Fruit fly (Drosophila melanogaster) whole organism, prepupa: ENCODE results near the gene CG8507.

Experiments used
- Blimp-1 ChIP-seq: fragments of 200-800 bp; sonication (Bioruptor generic); optimal IDR thresholded peaks from 3 replicates; lab custom pipeline; 2017; ENCODE audit warnings: missing biosample characterization, missing genetic modification characterization, mild to moderate bottlenecking, moderate library complexity, missing genetic modification reagents
- CG11294 ChIP-seq: fragments of 200-800 bp; sonication (Bioruptor generic); IDR thresholded peaks from 2 replicates; pipeline ENCODE4 v1.3.6; 2022; ENCODE audit warnings: missing biosample characterization, missing genetic modification characterization
- CG11762 ChIP-seq: fragments of 200-800 bp; sonication (Bioruptor generic); optimal IDR thresholded peaks from 3 replicates; lab custom pipeline; 2016; ENCODE audit warnings: missing biosample characterization, missing genetic modification characterization; ENCODE audit not compliant: insufficient read depth
- CG1621 ChIP-seq: fragments of 200-800 bp; sonication (Bioruptor generic); optimal IDR thresholded peaks from 3 replicates; lab custom pipeline; 2018; ENCODE audit warnings: missing biosample characterization, mild to moderate bottlenecking, missing genetic modification characterization
- CG16779 ChIP-seq: fragments of 200-800 bp; sonication (Bioruptor generic); optimal IDR thresholded peaks from 3 replicates; lab custom pipeline; 2017; ENCODE audit warnings: missing biosample characterization, mild to moderate bottlenecking, missing genetic modification characterization
- CG3032 ChIP-seq: fragments of 200-800 bp; optimal IDR thresholded peaks from 2 replicates; lab custom pipeline; 2019; ENCODE audit warnings: missing biosample characterization, mild to moderate bottlenecking, missing genetic modification characterization, moderate library complexity
- CG32006 ChIP-seq: fragments of 200-800 bp; sonication (Bioruptor generic); optimal IDR thresholded peaks from 3 replicates; lab custom pipeline; 2017; ENCODE audit warnings: missing biosample characterization, mild to moderate bottlenecking, missing genetic modification characterization
- CG34406 ChIP-seq: fragments of 200-800 bp; sonication (Bioruptor generic); optimal IDR thresholded peaks from 3 replicates; lab custom pipeline; 2016; ENCODE audit warnings: missing biosample characterization, missing genetic modification characterization
- CG3919 ChIP-seq: fragments of 200-800 bp; sonication (Bioruptor generic); optimal IDR thresholded peaks from 3 replicates; lab custom pipeline; 2016; ENCODE audit warnings: missing biosample characterization, missing genetic modification characterization
- CG6276 ChIP-seq: fragments of 200-800 bp; sonication (Bioruptor generic); optimal IDR thresholded peaks from 2 replicates; lab custom pipeline; 2017; ENCODE audit warnings: missing biosample characterization, mild to moderate bottlenecking, missing genetic modification characterization
- CG6792 ChIP-seq: fragments of 200-800 bp; sonication (Bioruptor generic); optimal IDR thresholded peaks from 3 replicates; lab custom pipeline; 2016; ENCODE audit warnings: missing biosample characterization, missing genetic modification characterization
- CG6854 ChIP-seq: fragments of 200-800 bp; sonication (Bioruptor generic); optimal IDR thresholded peaks from 2 replicates; lab custom pipeline; 2017; ENCODE audit warnings: missing biosample characterization, mild to moderate bottlenecking, missing genetic modification characterization
- CG8119 ChIP-seq: fragments of 200-800 bp; sonication (Bioruptor generic); IDR thresholded peaks from 3 replicates; pipeline ENCODE4 v1.3.6; 2022; ENCODE audit warnings: missing biosample characterization, missing genetic modification characterization
- CG8319 ChIP-seq: fragments of 200-800 bp; sonication (Bioruptor generic); optimal IDR thresholded peaks from 3 replicates; lab custom pipeline; 2016; ENCODE audit warnings: missing biosample characterization, missing genetic modification characterization
- CG8632 ChIP-seq: fragments of 200-800 bp; sonication (Bioruptor generic); optimal IDR thresholded peaks from 3 replicates; lab custom pipeline; 2016; ENCODE audit warnings: missing biosample characterization, missing genetic modification characterization
- Eip75B ChIP-seq: fragments of 200-800 bp; sonication (Bioruptor generic); optimal IDR thresholded peaks from 3 replicates; lab custom pipeline; 2016; ENCODE audit warnings: missing biosample characterization, missing genetic modification characterization
- Eip78C ChIP-seq: fragments of 200-800 bp; sonication (Bioruptor generic); peaks from one replicate; lab custom pipeline; 2016; ENCODE audit warnings: missing biosample characterization, missing genetic modification characterization
- Ets21C ChIP-seq: fragments of 200-800 bp; sonication (Bioruptor generic); optimal IDR thresholded peaks from 3 replicates; lab custom pipeline; 2016; ENCODE audit warnings: missing biosample characterization, missing genetic modification characterization
- Gug ChIP-seq: fragments of 200-800 bp; sonication (Bioruptor generic); IDR thresholded peaks from 2 replicates; pipeline ENCODE4 v1.3.6; 2022; ENCODE audit warnings: missing biosample characterization, missing genetic modification characterization
- Met ChIP-seq: fragments of 200-800 bp; sonication (Bioruptor generic); optimal IDR thresholded peaks from 3 replicates; lab custom pipeline; 2016; ENCODE audit warnings: missing biosample characterization, missing genetic modification characterization
- OdsH ChIP-seq: fragments of 200-800 bp; sonication (Bioruptor generic); optimal IDR thresholded peaks from 3 replicates; lab custom pipeline; 2016; ENCODE audit warnings: missing biosample characterization, missing genetic modification characterization
- Smox ChIP-seq: fragments of 200-800 bp; sonication (Bioruptor generic); optimal IDR thresholded peaks from 3 replicates; lab custom pipeline; 2016; ENCODE audit warnings: missing biosample characterization, missing genetic modification characterization
- Sox102F ChIP-seq: fragments of 200-800 bp; sonication (Bioruptor generic); optimal IDR thresholded peaks from 2 replicates; lab custom pipeline; 2016; ENCODE audit warnings: missing biosample characterization, mild to moderate bottlenecking, missing genetic modification characterization
- Sox14 ChIP-seq: fragments of 200-800 bp; sonication (Bioruptor generic); optimal IDR thresholded peaks from 3 replicates; lab custom pipeline; 2016; ENCODE audit warnings: missing biosample characterization, missing genetic modification characterization
- Sox15 ChIP-seq: fragments of 200-800 bp; sonication (Bioruptor generic); optimal IDR thresholded peaks from 3 replicates; lab custom pipeline; 2016; ENCODE audit warnings: missing biosample characterization, missing genetic modification characterization
- achi ChIP-seq: fragments of 200-800 bp; sonication (Bioruptor generic); optimal IDR thresholded peaks from 3 replicates; lab custom pipeline; 2016; ENCODE audit warnings: missing biosample characterization, missing genetic modification characterization
- acj6 ChIP-seq: fragments of 200-800 bp; sonication (Bioruptor generic); optimal IDR thresholded peaks from 3 replicates; lab custom pipeline; 2016; ENCODE audit warnings: missing biosample characterization, missing genetic modification characterization
- dac ChIP-seq: fragments of 200-800 bp; sonication (Bioruptor generic); optimal IDR thresholded peaks from 2 replicates; lab custom pipeline; 2017; ENCODE audit warnings: missing biosample characterization, mild to moderate bottlenecking, missing genetic modification characterization
- dsx ChIP-seq: fragments of 200-800 bp; optimal IDR thresholded peaks from 3 replicates; lab custom pipeline; 2019; ENCODE audit warnings: missing biosample characterization, mild to moderate bottlenecking, missing genetic modification characterization, moderate library complexity; ENCODE audit not compliant: poor library complexity, severe bottlenecking
- eg ChIP-seq: fragments of 200-800 bp; sonication (Bioruptor generic); IDR thresholded peaks from 3 replicates; pipeline ENCODE4 v1.3.6; 2022; ENCODE audit warnings: missing biosample characterization, missing genetic modification characterization
- esn ChIP-seq: fragments of 200-800 bp; sonication (Bioruptor generic); optimal IDR thresholded peaks from 2 replicates; lab custom pipeline; 2016; ENCODE audit warnings: missing biosample characterization, mild to moderate bottlenecking, missing genetic modification characterization, moderate library complexity
- fd59A ChIP-seq: fragments of 200-800 bp; sonication (Bioruptor generic); optimal IDR thresholded peaks from 2 replicates; lab custom pipeline; 2017; ENCODE audit warnings: missing biosample characterization, mild to moderate bottlenecking, missing genetic modification characterization, missing genetic modification reagents
- fkh ChIP-seq: fragments of 200-800 bp; sonication (Bioruptor generic); optimal IDR thresholded peaks from 3 replicates; lab custom pipeline; 2017; ENCODE audit warnings: missing biosample characterization, mild to moderate bottlenecking, missing genetic modification characterization, moderate library complexity
- ss ChIP-seq, 2 experiments: fragments of 200-800 bp; sonication (Bioruptor generic); optimal IDR thresholded peaks; 2 replicates in 1 of 2; 3 replicates in 1 of 2; lab custom pipeline; 2017 to 2018; ENCODE audit warnings: mild to moderate bottlenecking in 2 of 2, missing biosample characterization in 2 of 2, missing genetic modification characterization in 2 of 2, moderate library complexity in 1 of 2
- svp ChIP-seq: fragments of 200-800 bp; sonication (Bioruptor generic); peaks from one replicate; lab custom pipeline; 2016; ENCODE audit warnings: missing biosample characterization, missing genetic modification characterization

Gene CG8507

dm6 chr3R:9791177-9791806, at the start of gene CG8507, which contains the start of gene CG12945 (continued):
- TF ChIP-seq CG3919 (GFP tag; lab: Kevin White, UChicago) (no peak), fd59A (no peak), svp (GFP tag; lab: Kevin White, UChicago) (no peak), Sox102F (GFP tag; lab: Kevin White, UChicago) (no peak), CG1621 (tag; lab: Kevin White, UChicago) (no peak), esn (GFP tag; lab: Kevin White, UChicago) (peak; percentile 71), CG6792 (GFP tag; lab: Kevin White, UChicago) (no peak), CG8319 (GFP tag; lab: Kevin White, UChicago) (no peak)

- TF ChIP-seq Blimp-1 (GFP tag; lab: Kevin White, UChicago): no peak
- no peak for TF ChIP-seq Sox15 (GFP tag; lab: Kevin White, UChicago)
- no peak for TF ChIP-seq CG8119 (GFP tag; lab: Robert Waterston, UW)
- no peak for TF ChIP-seq CG11294 (GFP tag; lab: Robert Waterston, UW)
- TF ChIP-seq CG11762: no peak
- no peak for TF ChIP-seq Smox (GFP tag; lab: Kevin White, UChicago)
- no peak for TF ChIP-seq CG8632 (GFP tag; lab: Kevin White, UChicago)
- no peak for TF ChIP-seq CG6854 (GFP tag; lab: Kevin White, UChicago)
- no peak for TF ChIP-seq dsx (GFP tag; lab: Kevin White, UChicago)
- no peak for TF ChIP-seq CG32006 (GFP tag; lab: Kevin White, UChicago)
- TF ChIP-seq CG3032 (tag; lab: Kevin White, UChicago): no peak
- TF ChIP-seq dac (GFP tag; lab: Kevin White, UChicago): no peak
- no peak for TF ChIP-seq svp (GFP tag; lab: Kevin White, UChicago)
- TF ChIP-seq eg (GFP tag; lab: Robert Waterston, UW): no peak
- no peak for TF ChIP-seq OdsH (GFP tag; lab: Kevin White, UChicago)
- no peak for TF ChIP-seq CG16779 (tag; lab: Kevin White, UChicago)
- no peak for TF ChIP-seq Eip75B
- no peak for TF ChIP-seq Ets21C (GFP tag; lab: Kevin White, UChicago)
- no peak for TF ChIP-seq acj6 (GFP tag; lab: Kevin White, UChicago)
Observed at dm6 chr3R:9743217-9743616, 48.1 kb upstream of the CG8507 start, which contains the start of gene CG31415. Gene CG31415 (plus strand): TSS chr3R:9743517.

- TF ChIP-seq CG6276 (no peak), Gug (GFP tag; lab: Robert Waterston, UW) (no peak)
Observed at dm6 chr3R:9743995-9744394, 47.3 kb upstream of the CG8507 start.

DNA sequence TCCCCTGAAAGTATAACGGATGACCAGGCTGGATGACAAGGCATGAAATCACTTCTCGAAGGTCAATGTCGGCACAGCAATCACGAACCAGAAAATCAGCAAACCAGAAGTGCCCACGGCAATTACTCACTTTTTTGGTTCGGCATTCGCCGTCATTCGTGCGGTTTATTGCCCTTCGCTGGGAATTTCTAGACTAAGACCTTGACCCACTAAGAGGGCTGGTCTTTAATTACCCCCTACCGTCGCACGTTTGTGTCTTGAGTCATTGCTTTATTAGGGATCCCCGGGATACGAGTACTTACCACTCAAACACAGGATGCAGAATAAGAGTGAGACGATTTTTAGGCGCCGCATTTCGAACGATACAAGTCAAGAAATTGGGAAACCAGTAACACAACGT, 45.8 kb upstream of the CG8507 start:
- TF ChIP-seq achi (no peak), Sox14 (GFP tag; lab: Kevin White, UChicago) (no peak), fkh (no peak), ss (GFP tag; optimal IDR thresholded peaks at IDR 0.05; lab: Kevin White, UChicago) (no peak), esn (GFP tag; lab: Kevin White, UChicago) (no peak), CG34406 (GFP tag; lab: Kevin White, UChicago) (no peak), CG1621 (tag; lab: Kevin White, UChicago) (no peak), Sox15 (GFP tag; lab: Kevin White, UChicago) (no peak), CG8119 (GFP tag; lab: Robert Waterston, UW) (no peak)

DNA sequence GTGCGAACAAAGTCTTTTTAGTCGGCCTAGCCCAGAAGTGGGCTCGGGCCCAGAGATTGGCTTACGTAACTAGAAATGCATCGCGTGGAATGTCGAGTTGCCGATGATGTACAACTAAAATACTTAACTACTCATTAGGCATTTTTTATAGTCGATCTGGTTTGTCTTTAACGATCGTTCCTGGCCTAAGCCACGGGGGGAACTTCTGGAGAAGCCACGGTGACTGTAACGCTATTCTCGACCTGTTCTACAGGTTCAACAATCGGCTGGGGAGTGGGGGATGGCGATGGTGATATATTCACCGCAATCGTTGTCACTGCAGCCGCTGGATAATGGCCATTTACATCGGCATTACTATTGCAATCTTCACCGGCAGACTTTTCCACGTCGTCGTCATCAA, 45.0 kb upstream of the CG8507 start, which contains the start of gene CG34409:
TSS of gene CG34409 (minus strand) at position 101 of the 400 bp plus-strand sequence.
- TF ChIP-seq Met (GFP tag; lab: Kevin White, UChicago) (no peak), Eip78C (GFP tag; lab: Kevin White, UChicago) (peak; percentile 19)
